Fruit fly (Drosophila melanogaster): ENCODE results near the gene RpL34a.
A peak's percentile ranks its signal among the peaks of the same experiment; 100 is the strongest.

RpL34a gene

DNA sequence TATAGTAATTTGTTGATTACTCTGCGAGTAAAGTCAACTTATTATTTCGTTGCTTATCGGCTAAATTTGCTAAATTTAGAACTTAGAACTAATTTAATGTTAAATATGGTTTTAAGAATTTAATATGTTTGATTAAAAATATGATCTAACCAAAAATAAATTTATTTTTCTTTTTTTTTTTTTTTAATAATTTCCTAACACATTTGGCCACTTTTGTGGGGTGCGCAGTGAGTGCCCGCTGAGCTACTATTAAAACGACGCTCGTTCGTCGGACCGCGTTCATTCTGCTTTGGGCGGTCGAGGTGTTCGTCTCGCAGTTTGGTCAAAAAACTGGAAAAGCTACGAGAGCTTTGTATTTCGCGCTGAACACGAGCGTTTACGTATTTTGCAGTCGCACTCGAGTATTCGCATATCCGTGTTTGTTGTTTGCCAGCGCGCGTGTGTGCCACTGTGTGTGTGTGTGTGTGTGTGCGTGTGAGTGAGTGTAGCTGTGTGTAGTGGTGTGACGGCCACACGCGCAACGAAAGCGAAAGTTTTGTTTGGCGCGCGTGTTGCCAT lies 47.6 kb upstream of the RpL34a start, which contains the start of gene Cipc (continued):
- TF ChIP-seq CG6813 (GFP tag; optimal IDR thresholded peaks at IDR 0.05) (peak; percentile 72), tio (GFP tag; optimal IDR thresholded peaks at IDR 0.05) (no peak), lola (GFP tag; optimal IDR thresholded peaks at IDR 0.05) (peak in 1 of 3 experiments; percentile 41), CG18262 (tag; optimal IDR thresholded peaks at IDR 0.05) (peak; percentile 81), MBD-R2 (GFP tag; IDR thresholded peaks at IDR 0.05) (peak; percentile 17; the same call in 1 of the 2 replicates), CG8944 (GFP tag; optimal IDR thresholded peaks at IDR 0.05) (peak; percentile 18), luna (GFP tag; optimal IDR thresholded peaks at IDR 0.05) (no peak), Gug (GFP tag; IDR thresholded peaks at IDR 0.05) (peak; percentile 41; the same call in 1 of the 4 replicates), CG14014 (GFP tag; IDR thresholded peaks at IDR 0.05) (peak; percentile 75; the same call in 1 of the 2 replicates), pb (GFP tag; optimal IDR thresholded peaks at IDR 0.05) (no peak), Ssrp (tag; optimal IDR thresholded peaks at IDR 0.05) (peak; percentile 61), CG12071 (GFP tag; optimal IDR thresholded peaks at IDR 0.05) (peak; percentile 57), CG2120 (GFP tag; optimal IDR thresholded peaks at IDR 0.05) (peak; percentile 66), ATbp (GFP tag; optimal IDR thresholded peaks at IDR 0.05) (peak; percentile 48), Oli (tag; optimal IDR thresholded peaks at IDR 0.05) (peak; percentile 78), CG4820 (GFP tag; optimal IDR thresholded peaks at IDR 0.05) (peak; percentile 59), CG18619 (GFP tag; optimal IDR thresholded peaks at IDR 0.05) (peak; percentile 79), MESR4 (GFP tag; optimal IDR thresholded peaks at IDR 0.05) (no peak), Mes4 (GFP tag; optimal IDR thresholded peaks at IDR 0.05) (no peak), CG1647 (GFP tag; optimal IDR thresholded peaks at IDR 0.05) (peak; percentile 77), CG6654 (GFP tag; optimal IDR thresholded peaks at IDR 0.05) (peak; percentile 29), HLH4C (GFP tag; IDR thresholded peaks at IDR 0.05; ENCODE audit: partially characterized antibody) (no peak; the same call in 2 of the 3 replicates), dati (GFP tag; IDR thresholded peaks at IDR 0.05) (no peak), CG10543 (GFP tag; optimal IDR thresholded peaks at IDR 0.05) (peak; percentile 94), B-H2 (GFP tag; optimal IDR thresholded peaks at IDR 0.05) (peak; percentile 50), CG10321 (GFP tag; IDR thresholded peaks at IDR 0.05) (no peak), gcm (GFP tag; optimal IDR thresholded peaks at IDR 0.05) (peak; percentile 64), YL-1 (GFP tag; optimal IDR thresholded peaks at IDR 0.05) (peak; percentile 6), bsh (GFP tag; optimal IDR thresholded peaks at IDR 0.05) (peak in 1 of 2 experiments; percentile 58)

DNA sequence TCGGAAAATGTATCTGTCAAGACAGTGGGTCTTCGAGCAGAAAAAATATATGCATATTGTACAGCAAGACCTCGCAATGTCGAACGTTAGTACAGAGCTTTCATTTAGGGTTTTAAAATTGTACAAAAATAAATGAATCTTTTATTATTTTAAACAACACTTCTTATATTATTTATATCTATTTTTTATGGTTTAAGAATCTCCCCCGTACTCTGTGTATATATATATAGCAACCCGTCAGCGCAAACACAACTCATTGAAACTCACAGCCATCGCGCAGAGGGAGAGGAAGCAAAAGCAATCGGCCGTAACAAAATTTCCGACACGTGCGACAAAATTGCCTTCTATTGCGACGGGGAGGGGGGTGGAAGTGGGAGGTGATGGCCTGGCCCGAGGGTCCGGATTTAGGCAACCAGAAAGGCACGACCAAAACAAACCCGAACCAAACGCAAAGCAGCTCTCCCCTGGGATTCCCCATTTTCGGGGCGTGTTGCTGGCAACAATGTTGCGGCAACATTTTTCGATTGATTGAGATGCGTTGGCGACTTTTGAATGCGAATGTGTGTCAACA lies 46.9 kb upstream of the RpL34a start:
- peak; percentile 22 for TF ChIP-seq CG6254 (GFP tag; optimal IDR thresholded peaks at IDR 0.05)
- no peak for TF ChIP-seq en (GFP tag; optimal IDR thresholded peaks at IDR 0.05)
- TF ChIP-seq sd (tag; optimal IDR thresholded peaks at IDR 0.05): no peak
- TF ChIP-seq CG31441 (GFP tag; IDR thresholded peaks at IDR 0.05): no peak; the same call in 1 of the 2 replicates
- TF ChIP-seq fru (optimal IDR thresholded peaks at IDR 0.05): no peak
- no peak for TF ChIP-seq Dad (GFP tag; optimal IDR thresholded peaks at IDR 0.05)
- peak; percentile 83; the same call in 2 of the 3 replicates for TF ChIP-seq Dbx (GFP tag; IDR thresholded peaks at IDR 0.05)
- no peak for TF ChIP-seq CG13123 (GFP tag; optimal IDR thresholded peaks at IDR 0.05)
- TF ChIP-seq Hr3 (GFP tag; optimal IDR thresholded peaks at IDR 0.05): no peak
- TF ChIP-seq NFAT (GFP tag; IDR thresholded peaks at IDR 0.05): peak; percentile 66
- TF ChIP-seq Elba2 (GFP tag; optimal IDR thresholded peaks at IDR 0.05): no peak
- TF ChIP-seq danr (GFP tag; IDR thresholded peaks at IDR 0.05): peak; percentile 63
- TF ChIP-seq CG9215 (GFP tag; IDR thresholded peaks at IDR 0.05): peak; percentile 59
- peak; percentile 61 for TF ChIP-seq CG15011 (GFP tag; optimal IDR thresholded peaks at IDR 0.05)
- no peak for TF ChIP-seq CG5245 (GFP tag; optimal IDR thresholded peaks at IDR 0.05)
- TF ChIP-seq CG1647 (GFP tag; optimal IDR thresholded peaks at IDR 0.05): no peak
- TF ChIP-seq CG4707 (GFP tag; optimal IDR thresholded peaks at IDR 0.05): no peak
- no peak for TF ChIP-seq Ets65A (GFP tag)
- TF ChIP-seq ro (GFP tag; IDR thresholded peaks at IDR 0.05): 0 out of 2 replicates have a peak, but pooled peaks have one; percentile 28
- TF ChIP-seq pb (GFP tag; optimal IDR thresholded peaks at IDR 0.05): no peak
- TF ChIP-seq CrebB (tag; optimal IDR thresholded peaks at IDR 0.05): no peak
- TF ChIP-seq CG4424 (GFP tag; optimal IDR thresholded peaks at IDR 0.05): peak; percentile 35
- TF ChIP-seq CG8089 (GFP tag; optimal IDR thresholded peaks at IDR 0.05): no peak
- TF ChIP-seq CG2120 (GFP tag; optimal IDR thresholded peaks at IDR 0.05): peak; percentile 38
